Worm (Caenorhabditis elegans): ENCODE measurements around the gene lov-1.

lov-1 gene

ce11 chrII:10134285-10134995 is 12.8 kb upstream of the lov-1 start, which contains the start of gene F27E5.9:
F27E5.9 (plus strand) TSS chrII:10134945.
- no peak for TF ChIP-seq ceh-44 (GFP tag; IDR thresholded peaks at IDR 0.05)
- TF ChIP-seq vab-7 (GFP tag; IDR thresholded peaks at IDR 0.05), result no peak
- TF ChIP-seq ZK546.5 (tag; optimal IDR thresholded peaks at IDR 0.05), result no peak
- no peak for TF ChIP-seq F26F4.8 (GFP tag; conservative IDR thresholded peaks at IDR 0.05)
- TF ChIP-seq daf-8 (GFP tag; IDR thresholded peaks at IDR 0.05), result no peak
- peak; percentile 85 for TF ChIP-seq nhr-28 (tag; optimal IDR thresholded peaks at IDR 0.05)
- TF ChIP-seq saeg-2 (GFP tag; IDR thresholded peaks at IDR 0.05), result no peak
- TF ChIP-seq F10B5.3 (tag; optimal IDR thresholded peaks at IDR 0.05), result no peak
- no peak for TF ChIP-seq daf-16 (GFP tag; optimal IDR thresholded peaks at IDR 0.05)
- TF ChIP-seq daf-16 (tag; optimal IDR thresholded peaks at IDR 0.05), result peak; percentile 85
- no peak for TF ChIP-seq spr-1 (tag; optimal IDR thresholded peaks at IDR 0.05)
- no peak for TF ChIP-seq unc-39 (tag; optimal IDR thresholded peaks at IDR 0.05)
- no peak for TF ChIP-seq F44E2.7 (GFP tag; IDR thresholded peaks at IDR 0.05)
- TF ChIP-seq arid-1 (GFP tag; conservative IDR thresholded peaks at IDR 0.05), result no peak
- no peak for TF ChIP-seq nhr-6 (tag; optimal IDR thresholded peaks at IDR 0.05)
- TF ChIP-seq lin-1 (GFP tag; IDR thresholded peaks at IDR 0.05), result no peak
- TF ChIP-seq nhr-76 (tag; optimal IDR thresholded peaks at IDR 0.05), result no peak
- TF ChIP-seq hif-1 (tag; optimal IDR thresholded peaks at IDR 0.05), result no peak
- TF ChIP-seq R02D3.7 (tag; optimal IDR thresholded peaks at IDR 0.05), result no peak
- no peak for TF ChIP-seq sdz-12 (GFP tag; optimal IDR thresholded peaks at IDR 0.05)
- TF ChIP-seq daf-12 (tag; optimal IDR thresholded peaks at IDR 0.05), result no peak
- TF ChIP-seq lin-39 (tag; optimal IDR thresholded peaks at IDR 0.05), result no peak
- TF ChIP-seq nhr-25 (tag; optimal IDR thresholded peaks at IDR 0.05; ENCODE audit: borderline replicate concordance, insufficient read depth), result no peak
- TF ChIP-seq nhr-77 (tag; optimal IDR thresholded peaks at IDR 0.05), result peak; percentile 52
- no peak; the same call in 1 of the 2 replicates for TF ChIP-seq php-3 (GFP tag; IDR thresholded peaks at IDR 0.05)
- no peak for TF ChIP-seq aly-2 (tag; optimal IDR thresholded peaks at IDR 0.05)
- no peak for TF ChIP-seq ceh-32 (tag; optimal IDR thresholded peaks at IDR 0.05; ENCODE audit: poor library complexity)
- TF ChIP-seq tag-97 (GFP tag; IDR thresholded peaks at IDR 0.05), result no peak
- no peak for TF ChIP-seq mes-2 (tag; optimal IDR thresholded peaks at IDR 0.05; ENCODE audit: poor library complexity, severe bottlenecking)
- TF ChIP-seq pha-4 (GFP tag; IDR thresholded peaks at IDR 0.05), result no peak
- TF ChIP-seq pha-4 (tag; optimal IDR thresholded peaks at IDR 0.05), result no peak
- no peak for TF ChIP-seq gei-8 (GFP tag; optimal IDR thresholded peaks at IDR 0.05)
- peak; percentile 99 for TF ChIP-seq pqm-1 (tag; optimal IDR thresholded peaks at IDR 0.05)
- no peak for TF ChIP-seq ceh-28 (tag; optimal IDR thresholded peaks at IDR 0.05)
- TF ChIP-seq zip-11 (GFP tag; IDR thresholded peaks at IDR 0.05), result no peak
- no peak for TF ChIP-seq zfp-2 (tag; optimal IDR thresholded peaks at IDR 0.05)
- no peak for TF ChIP-seq nhr-11 (tag; optimal IDR thresholded peaks at IDR 0.05)
- no peak for TF ChIP-seq lin-29 (GFP tag; IDR thresholded peaks at IDR 0.05)
- peak; percentile 56; the same call in 1 of the 2 replicates for TF ChIP-seq nhr-41 (GFP tag; IDR thresholded peaks at IDR 0.05)
- TF ChIP-seq mdl-1 (tag; optimal IDR thresholded peaks at IDR 0.05), result no peak
- no peak for TF ChIP-seq nhr-237 (tag; optimal IDR thresholded peaks at IDR 0.05)
- TF ChIP-seq dpl-1 (GFP tag; optimal IDR thresholded peaks at IDR 0.05), result no peak
- TF ChIP-seq T20F7.1 (GFP tag; optimal IDR thresholded peaks at IDR 0.05), result no peak
- TF ChIP-seq Y105C5A.15 (GFP tag; IDR thresholded peaks at IDR 0.05), result no peak
- TF ChIP-seq D1046.2 (GFP tag; IDR thresholded peaks at IDR 0.05), result no peak
- TF ChIP-seq jun-1 (tag; optimal IDR thresholded peaks at IDR 0.05), result no peak
- TF ChIP-seq Y5F2A.4 (GFP tag; optimal IDR thresholded peaks at IDR 0.05), result no peak
- peak; percentile 30 for TF ChIP-seq ztf-7 (tag; optimal IDR thresholded peaks at IDR 0.05)
- no peak for TF ChIP-seq hlh-30 (tag; optimal IDR thresholded peaks at IDR 0.05; ENCODE audit: insufficient read depth)
- no peak for TF ChIP-seq madf-9 (GFP tag; conservative IDR thresholded peaks at IDR 0.05)
